Fruit fly (Drosophila melanogaster) whole organism, prepupa: ENCODE results near the gene CG9953.

ENCODE experiments used
- Blimp-1 ChIP-seq: fragments of 200-800 bp; sonication (Bioruptor generic); optimal IDR thresholded peaks from 3 replicates; lab custom pipeline; 2017; ENCODE audit warnings: missing biosample characterization, missing genetic modification characterization, mild to moderate bottlenecking, moderate library complexity, missing genetic modification reagents
- CG10631 ChIP-seq: fragments of 200-800 bp; sonication (Bioruptor generic); optimal IDR thresholded peaks from 2 replicates; lab custom pipeline; 2016; ENCODE audit warnings: missing biosample characterization, missing genetic modification characterization
- CG11294 ChIP-seq: fragments of 200-800 bp; sonication (Bioruptor generic); IDR thresholded peaks from 2 replicates; pipeline ENCODE4 v1.3.6; 2022; ENCODE audit warnings: missing biosample characterization, missing genetic modification characterization
- CG11762 ChIP-seq: fragments of 200-800 bp; sonication (Bioruptor generic); optimal IDR thresholded peaks from 3 replicates; lab custom pipeline; 2016; ENCODE audit warnings: missing biosample characterization, missing genetic modification characterization; ENCODE audit not compliant: insufficient read depth
- CG11902 ChIP-seq: fragments of 200-800 bp; sonication (Bioruptor generic); optimal IDR thresholded peaks from 3 replicates; lab custom pipeline; 2016; ENCODE audit warnings: missing biosample characterization, missing genetic modification characterization
- CG15336 ChIP-seq: fragments of 200-800 bp; sonication (Bioruptor generic); IDR thresholded peaks from 2 replicates; pipeline ENCODE4 v1.3.6; 2022; ENCODE audit warnings: missing biosample characterization, missing genetic modification characterization
- CG1621 ChIP-seq: fragments of 200-800 bp; sonication (Bioruptor generic); optimal IDR thresholded peaks from 3 replicates; lab custom pipeline; 2018; ENCODE audit warnings: missing biosample characterization, mild to moderate bottlenecking, missing genetic modification characterization
- CG16779 ChIP-seq: fragments of 200-800 bp; sonication (Bioruptor generic); optimal IDR thresholded peaks from 3 replicates; lab custom pipeline; 2017; ENCODE audit warnings: missing biosample characterization, mild to moderate bottlenecking, missing genetic modification characterization
- CG3032 ChIP-seq: fragments of 200-800 bp; optimal IDR thresholded peaks from 2 replicates; lab custom pipeline; 2019; ENCODE audit warnings: missing biosample characterization, mild to moderate bottlenecking, missing genetic modification characterization, moderate library complexity
- CG31627 ChIP-seq: fragments of 200-800 bp; sonication (Bioruptor generic); optimal IDR thresholded peaks from 3 replicates; lab custom pipeline; 2016; ENCODE audit warnings: missing biosample characterization, missing genetic modification characterization
- CG34406 ChIP-seq: fragments of 200-800 bp; sonication (Bioruptor generic); optimal IDR thresholded peaks from 3 replicates; lab custom pipeline; 2016; ENCODE audit warnings: missing biosample characterization, missing genetic modification characterization
- CG3919 ChIP-seq: fragments of 200-800 bp; sonication (Bioruptor generic); optimal IDR thresholded peaks from 3 replicates; lab custom pipeline; 2016; ENCODE audit warnings: missing biosample characterization, missing genetic modification characterization
- CG6163 ChIP-seq: fragments of 200-800 bp; sonication (Bioruptor generic); IDR thresholded peaks from 3 replicates; pipeline ENCODE4 v1.3.6; 2022; ENCODE audit warnings: missing biosample characterization, missing genetic modification characterization
- CG6276 ChIP-seq: fragments of 200-800 bp; sonication (Bioruptor generic); optimal IDR thresholded peaks from 2 replicates; lab custom pipeline; 2017; ENCODE audit warnings: missing biosample characterization, mild to moderate bottlenecking, missing genetic modification characterization
- CG7368 ChIP-seq: fragments of 200-800 bp; sonication (Bioruptor generic); optimal IDR thresholded peaks from 3 replicates; lab custom pipeline; 2016; ENCODE audit warnings: missing biosample characterization, missing genetic modification characterization
- CG9139 ChIP-seq: fragments of 200-800 bp; sonication (Bioruptor generic); optimal IDR thresholded peaks from 3 replicates; lab custom pipeline; 2017; ENCODE audit warnings: missing biosample characterization, mild to moderate bottlenecking, missing genetic modification characterization
- Eip75B ChIP-seq: fragments of 200-800 bp; sonication (Bioruptor generic); optimal IDR thresholded peaks from 3 replicates; lab custom pipeline; 2016; ENCODE audit warnings: missing biosample characterization, missing genetic modification characterization
- Eip78C ChIP-seq: fragments of 200-800 bp; sonication (Bioruptor generic); peaks from one replicate; lab custom pipeline; 2016; ENCODE audit warnings: missing biosample characterization, missing genetic modification characterization
- Ets21C ChIP-seq: fragments of 200-800 bp; sonication (Bioruptor generic); optimal IDR thresholded peaks from 3 replicates; lab custom pipeline; 2016; ENCODE audit warnings: missing biosample characterization, missing genetic modification characterization
- Ets96B ChIP-seq: fragments of 200-800 bp; optimal IDR thresholded peaks from 2 replicates; lab custom pipeline; 2019; ENCODE audit warnings: missing biosample characterization, mild to moderate bottlenecking, missing genetic modification characterization, moderate library complexity
- Gug ChIP-seq: fragments of 200-800 bp; sonication (Bioruptor generic); IDR thresholded peaks from 2 replicates; pipeline ENCODE4 v1.3.6; 2022; ENCODE audit warnings: missing biosample characterization, missing genetic modification characterization
- Hr38 ChIP-seq: sonication (Bioruptor generic); optimal IDR thresholded peaks from 2 replicates; lab custom pipeline; 2016; ENCODE audit warnings: missing biosample characterization, missing genetic modification characterization
- Hr39 ChIP-seq: fragments of 200-800 bp; sonication (Bioruptor generic); optimal IDR thresholded peaks from 2 replicates; lab custom pipeline; 2016; ENCODE audit warnings: missing biosample characterization, missing genetic modification characterization
- Hr4 ChIP-seq: fragments of 200-800 bp; sonication (Bioruptor generic); optimal IDR thresholded peaks from 3 replicates; lab custom pipeline; 2016; ENCODE audit warnings: missing biosample characterization, missing genetic modification characterization
- Lpt ChIP-seq: fragments of 200-800 bp; sonication (Bioruptor generic); optimal IDR thresholded peaks from 3 replicates; lab custom pipeline; 2016; ENCODE audit warnings: missing biosample characterization, missing genetic modification characterization
- Met ChIP-seq: fragments of 200-800 bp; sonication (Bioruptor generic); optimal IDR thresholded peaks from 3 replicates; lab custom pipeline; 2016; ENCODE audit warnings: missing biosample characterization, missing genetic modification characterization
- OdsH ChIP-seq: fragments of 200-800 bp; sonication (Bioruptor generic); optimal IDR thresholded peaks from 3 replicates; lab custom pipeline; 2016; ENCODE audit warnings: missing biosample characterization, missing genetic modification characterization
- Smox ChIP-seq: fragments of 200-800 bp; sonication (Bioruptor generic); optimal IDR thresholded peaks from 3 replicates; lab custom pipeline; 2016; ENCODE audit warnings: missing biosample characterization, missing genetic modification characterization
- Sox14 ChIP-seq: fragments of 200-800 bp; sonication (Bioruptor generic); optimal IDR thresholded peaks from 3 replicates; lab custom pipeline; 2016; ENCODE audit warnings: missing biosample characterization, missing genetic modification characterization
- Sox15 ChIP-seq: fragments of 200-800 bp; sonication (Bioruptor generic); optimal IDR thresholded peaks from 3 replicates; lab custom pipeline; 2016; ENCODE audit warnings: missing biosample characterization, missing genetic modification characterization
- acj6 ChIP-seq: fragments of 200-800 bp; sonication (Bioruptor generic); optimal IDR thresholded peaks from 3 replicates; lab custom pipeline; 2016; ENCODE audit warnings: missing biosample characterization, missing genetic modification characterization
- dsx ChIP-seq: fragments of 200-800 bp; optimal IDR thresholded peaks from 3 replicates; lab custom pipeline; 2019; ENCODE audit warnings: missing biosample characterization, mild to moderate bottlenecking, missing genetic modification characterization, moderate library complexity; ENCODE audit not compliant: poor library complexity, severe bottlenecking
- eg ChIP-seq: fragments of 200-800 bp; sonication (Bioruptor generic); IDR thresholded peaks from 3 replicates; pipeline ENCODE4 v1.3.6; 2022; ENCODE audit warnings: missing biosample characterization, missing genetic modification characterization
- fd59A ChIP-seq: fragments of 200-800 bp; sonication (Bioruptor generic); optimal IDR thresholded peaks from 2 replicates; lab custom pipeline; 2017; ENCODE audit warnings: missing biosample characterization, mild to moderate bottlenecking, missing genetic modification characterization, missing genetic modification reagents
- fkh ChIP-seq: fragments of 200-800 bp; sonication (Bioruptor generic); optimal IDR thresholded peaks from 3 replicates; lab custom pipeline; 2017; ENCODE audit warnings: missing biosample characterization, mild to moderate bottlenecking, missing genetic modification characterization, moderate library complexity
- lz ChIP-seq: fragments of 200-800 bp; sonication (Bioruptor generic); optimal IDR thresholded peaks from 3 replicates; lab custom pipeline; 2016; ENCODE audit warnings: missing biosample characterization, missing genetic modification characterization
- net ChIP-seq: fragments of 200-800 bp; sonication (Bioruptor generic); optimal IDR thresholded peaks from 3 replicates; lab custom pipeline; 2016; ENCODE audit warnings: missing biosample characterization, missing genetic modification characterization
- pdm3 ChIP-seq: fragments of 200-800 bp; sonication (Bioruptor generic); optimal IDR thresholded peaks from 3 replicates; lab custom pipeline; 2016; ENCODE audit warnings: missing biosample characterization, missing genetic modification characterization
- salr ChIP-seq, 2 experiments: fragments of 200-800 bp; sonication (Bioruptor generic); optimal IDR thresholded peaks; 3 replicates each; lab custom pipeline; 2016 to 2018; ENCODE audit warnings: missing biosample characterization in 2 of 2, missing genetic modification characterization in 2 of 2, mild to moderate bottlenecking in 1 of 2
- spab ChIP-seq: fragments of 200-800 bp; sonication (Bioruptor generic); optimal IDR thresholded peaks from 2 replicates; lab custom pipeline; 2017; ENCODE audit warnings: missing biosample characterization, mild to moderate bottlenecking, missing genetic modification characterization, missing genetic modification reagents
- ss ChIP-seq, 2 experiments: fragments of 200-800 bp; sonication (Bioruptor generic); optimal IDR thresholded peaks; 2 replicates in 1 of 2; 3 replicates in 1 of 2; lab custom pipeline; 2017 to 2018; ENCODE audit warnings: mild to moderate bottlenecking in 2 of 2, missing biosample characterization in 2 of 2, missing genetic modification characterization in 2 of 2, moderate library complexity in 1 of 2
- svp ChIP-seq: fragments of 200-800 bp; sonication (Bioruptor generic); peaks from one replicate; lab custom pipeline; 2016; ENCODE audit warnings: missing biosample characterization, missing genetic modification characterization
- topi ChIP-seq: fragments of 200-800 bp; sonication (Bioruptor generic); optimal IDR thresholded peaks from 3 replicates; lab custom pipeline; 2016; ENCODE audit warnings: missing biosample characterization, missing genetic modification characterization
- vri ChIP-seq: fragments of 200-800 bp; sonication (Bioruptor generic); optimal IDR thresholded peaks from 3 replicates; lab custom pipeline; 2016; ENCODE audit warnings: missing biosample characterization, mild to moderate bottlenecking, missing genetic modification characterization

CG9953 gene

DNA sequence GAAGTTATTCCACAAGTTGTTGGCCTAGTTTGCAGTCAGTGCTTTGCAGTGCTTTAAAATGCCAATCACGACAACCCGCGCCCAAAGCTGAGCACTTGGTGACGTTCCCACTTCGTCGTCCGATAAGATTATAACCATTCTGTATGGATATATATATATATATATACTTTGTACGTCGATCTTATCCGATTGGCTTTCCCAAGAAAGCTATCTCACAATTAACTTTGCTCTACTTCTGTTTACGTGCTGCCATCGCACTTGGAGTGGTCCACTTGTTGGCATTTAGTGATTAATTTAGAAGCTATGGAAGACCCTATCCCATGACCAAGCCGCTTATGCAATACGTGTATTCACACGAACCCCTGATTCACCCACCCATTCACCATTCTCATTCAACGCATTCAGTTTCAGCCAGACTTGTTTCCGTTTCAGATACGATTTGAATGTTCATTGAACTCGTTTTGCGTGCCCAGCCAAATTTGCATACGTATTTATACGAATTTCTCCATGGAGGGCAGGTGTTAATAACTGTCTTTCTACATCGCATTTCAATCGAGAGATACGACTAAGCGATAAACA lies 7.4 kb upstream of the CG9953 start:
- no peak for TF ChIP-seq Hr38
- no peak for TF ChIP-seq CG6276 (GFP tag; lab: Kevin White, UChicago)
- no peak for TF ChIP-seq fkh
- TF ChIP-seq CG7368 (GFP tag; lab: Kevin White, UChicago) = no peak
- peak; percentile 80 for TF ChIP-seq vri (GFP tag; lab: Kevin White, UChicago)
- TF ChIP-seq CG6163 (GFP tag; lab: Robert Waterston, UW) = 0 out of 3 replicates have a peak, but pooled peaks have one; percentile 8
- TF ChIP-seq svp (GFP tag; lab: Kevin White, UChicago) = no peak
- no peak for TF ChIP-seq Hr39
- no peak for TF ChIP-seq ss (GFP tag; optimal IDR thresholded peaks at IDR 0.05; lab: Kevin White, UChicago)
- TF ChIP-seq spab (GFP tag; lab: Kevin White, UChicago) = no peak
- no peak for TF ChIP-seq CG11762
- TF ChIP-seq pdm3 (GFP tag; lab: Kevin White, UChicago) = no peak
- TF ChIP-seq Sox14 (GFP tag; lab: Kevin White, UChicago) = no peak
- no peak for TF ChIP-seq dsx
- TF ChIP-seq Blimp-1 (GFP tag; lab: Kevin White, UChicago) = no peak
- no peak for TF ChIP-seq Eip78C (GFP tag; lab: Kevin White, UChicago)

DNA sequence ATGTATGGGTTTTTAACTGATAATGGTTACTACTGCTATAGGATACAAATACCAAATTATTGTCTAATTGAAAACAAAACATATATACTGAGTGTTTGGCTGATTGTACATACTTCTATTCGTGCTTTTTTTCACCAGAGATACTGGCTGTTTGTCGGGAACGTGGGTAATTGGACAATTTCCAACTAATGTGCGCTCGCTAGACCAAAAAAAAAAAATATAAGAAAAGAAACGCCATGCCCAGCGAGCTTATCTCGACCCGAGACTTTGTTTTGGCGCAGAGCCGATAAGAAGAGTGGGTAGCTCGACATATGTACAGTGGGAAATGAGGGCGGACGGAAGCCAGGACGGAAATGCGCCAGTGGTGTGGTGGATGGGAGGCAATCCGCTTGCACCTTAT lies 6.3 kb upstream of the CG9953 start:
- no peak for TF ChIP-seq eg (GFP tag; lab: Robert Waterston, UW)
- TF ChIP-seq svp (GFP tag; lab: Kevin White, UChicago) = peak; percentile 15
- TF ChIP-seq acj6 (GFP tag; lab: Kevin White, UChicago) = no peak

DNA sequence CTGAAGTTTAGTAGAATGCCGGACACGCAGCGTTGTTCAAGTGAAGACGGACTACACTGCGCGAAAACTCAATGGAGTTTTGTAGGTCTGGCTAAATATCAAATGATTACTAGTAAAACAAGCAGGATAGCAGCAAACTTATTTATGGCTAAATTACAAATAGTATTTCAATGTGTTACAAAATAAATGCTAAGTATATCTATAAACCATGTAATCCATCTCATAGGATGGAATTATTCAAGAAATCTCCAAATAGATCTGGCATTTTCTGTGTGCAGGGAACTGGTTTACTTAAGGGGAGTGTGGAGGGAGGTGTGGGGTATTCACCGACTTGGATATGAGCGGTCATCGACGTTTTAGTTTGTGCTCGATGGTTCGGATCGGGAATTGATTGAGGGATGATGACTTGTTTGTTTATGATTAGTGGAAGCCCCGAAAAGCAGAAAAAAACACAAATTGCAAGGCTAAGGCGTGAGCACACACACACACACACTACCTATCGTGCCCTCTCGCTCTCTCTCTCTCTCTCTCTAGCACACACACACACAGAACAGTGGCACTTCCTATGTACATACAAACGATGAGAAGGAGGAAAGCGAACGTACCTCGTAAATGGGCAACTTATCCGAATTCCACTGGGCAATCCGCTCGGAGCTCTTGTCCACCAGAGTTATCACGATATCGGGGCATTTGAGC lies 5.5 kb upstream of the CG9953 start:
- TF ChIP-seq Met (GFP tag; lab: Kevin White, UChicago) = peak; percentile 78
- peak; percentile 82 for TF ChIP-seq fd59A
- no peak for TF ChIP-seq CG11902 (GFP tag; lab: Kevin White, UChicago)
- TF ChIP-seq acj6 (GFP tag; lab: Kevin White, UChicago) = peak; percentile 84
- TF ChIP-seq CG3919 (GFP tag; lab: Kevin White, UChicago) = peak; percentile 75
- TF ChIP-seq Hr4 = peak; percentile 84
- peak; percentile 83 for TF ChIP-seq CG15336 (GFP tag; lab: Robert Waterston, UW)
- TF ChIP-seq Sox14 (GFP tag; lab: Kevin White, UChicago) = peak; percentile 82
- TF ChIP-seq lz = peak; percentile 41
- peak; percentile 80 for TF ChIP-seq CG3032 (tag; lab: Kevin White, UChicago)
- peak; percentile 83 for TF ChIP-seq net (GFP tag; lab: Kevin White, UChicago)
- peak; percentile 63 for TF ChIP-seq CG11762
- TF ChIP-seq Lpt (GFP tag; lab: Kevin White, UChicago) = peak; percentile 69
- peak; percentile 65 to 67 for TF ChIP-seq salr (GFP tag; optimal IDR thresholded peaks at IDR 0.05; lab: Kevin White, UChicago)
- TF ChIP-seq CG9139 (GFP tag; lab: Kevin White, UChicago) = peak; percentile 22
- TF ChIP-seq CG1621 (tag; lab: Kevin White, UChicago) = peak; percentile 77
- TF ChIP-seq Sox15 (GFP tag; lab: Kevin White, UChicago) = peak; percentile 59
- TF ChIP-seq OdsH = peak; percentile 83
- TF ChIP-seq dsx = peak; percentile 80
- peak; percentile 97 for TF ChIP-seq Eip78C (GFP tag; lab: Kevin White, UChicago)
- TF ChIP-seq ss (GFP tag; optimal IDR thresholded peaks at IDR 0.05; lab: Kevin White, UChicago) = peak; percentile 77 to 89
- TF ChIP-seq svp (GFP tag; lab: Kevin White, UChicago) = no peak
- no peak for TF ChIP-seq Hr38
- peak; percentile 69 for TF ChIP-seq CG6163 (GFP tag; lab: Robert Waterston, UW)
- peak; percentile 35 for TF ChIP-seq CG11294 (GFP tag; lab: Robert Waterston, UW)
- TF ChIP-seq Ets21C (GFP tag; lab: Kevin White, UChicago) = peak; percentile 26
- TF ChIP-seq CG31627 (GFP tag; lab: Kevin White, UChicago) = peak; percentile 61
- TF ChIP-seq Smox = peak; percentile 60
- TF ChIP-seq CG34406 (GFP tag; lab: Kevin White, UChicago) = peak; percentile 68
- peak; percentile 73 for TF ChIP-seq Eip75B
- TF ChIP-seq Gug = peak; percentile 38; the same call in 1 of the 2 replicates
- peak; percentile 81 for TF ChIP-seq CG6276 (GFP tag; lab: Kevin White, UChicago)
- TF ChIP-seq CG7368 (GFP tag; lab: Kevin White, UChicago) = peak; percentile 57
- TF ChIP-seq spab (GFP tag; lab: Kevin White, UChicago) = peak; percentile 79
- TF ChIP-seq Blimp-1 (GFP tag; lab: Kevin White, UChicago) = no peak
- TF ChIP-seq CG10631 = peak; percentile 80
- peak; percentile 61 for TF ChIP-seq topi (GFP tag; lab: Kevin White, UChicago)
- TF ChIP-seq Ets96B (tag; lab: Kevin White, UChicago) = peak; percentile 86
- peak; percentile 30 for TF ChIP-seq CG16779 (tag; lab: Kevin White, UChicago)
